Worm (Caenorhabditis elegans): ENCODE results near the gene K02E10.6.

DNA sequence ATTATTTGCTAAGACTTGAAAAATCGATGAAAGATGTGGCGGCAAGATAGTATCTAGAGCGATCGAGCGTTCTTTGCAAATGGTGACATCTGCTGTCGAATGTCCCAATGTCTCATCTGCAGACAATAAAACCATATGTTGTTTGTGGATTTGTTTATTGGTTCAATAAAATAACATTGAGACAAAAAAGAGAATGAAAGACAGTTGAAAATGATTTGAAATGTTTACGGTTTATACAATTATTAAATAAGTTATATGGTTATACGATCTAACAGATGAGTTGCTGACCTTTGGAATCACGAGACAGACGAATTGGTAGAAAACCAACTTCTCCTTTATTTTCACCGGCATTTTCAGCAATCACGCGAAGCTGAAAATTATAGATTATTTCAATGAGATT lies 9.0 kb downstream of the K02E10.6 start, which contains the start of gene R04B3.2:
- no peak for TF ChIP-seq dao-5 (tag; optimal IDR thresholded peaks at IDR 0.05)
- no peak for TF ChIP-seq him-1 (tag; optimal IDR thresholded peaks at IDR 0.05)
